Worm (Caenorhabditis elegans) whole organism, L4 larva: ENCODE results near the gene R10E4.11.

Experiments used
- ama-1 ChIP-seq: fragments of 150-350 bp; optimal IDR thresholded peaks from 2 replicates; lab custom pipeline; 2014; ENCODE audit warnings: inconsistent platforms, mixed read lengths
- daf-19 ChIP-seq: fragments of 200-800 bp; sonication (Bioruptor generic); conservative IDR thresholded peaks from 2 replicates; pipeline ENCODE4 v1.3.6; 2022; ENCODE audit warnings: missing genetic modification characterization, missing compliant biosample characterization
- fos-1 ChIP-seq: fragments of 150-350 bp; optimal IDR thresholded peaks from 2 replicates; lab custom pipeline; 2014; ENCODE audit warnings: missing biosample characterization, missing genetic modification characterization
- lin-13 ChIP-seq: fragments of 150-350 bp; optimal IDR thresholded peaks from 2 replicates; lab custom pipeline; 2014; ENCODE audit warnings: missing biosample characterization, missing genetic modification reagents, missing genetic modification characterization
- pha-4 ChIP-seq, 2 experiments: fragments of 150-350 bp in 1 of 2; fragments of 200-800 bp in 1 of 2; sonication (Bioruptor generic) in 1 of 2; IDR thresholded peaks in 1 of 2; optimal IDR thresholded peaks in 1 of 2; 2 replicates each; pipeline versions ENCODE4 v1.3.6 to Lab custom; 2014 to 2022; ENCODE audit warnings: missing genetic modification characterization in 2 of 2, missing genetic modification reagents in 2 of 2, missing biosample characterization in 1 of 2, missing compliant biosample characterization in 1 of 2
- spr-3 ChIP-seq: fragments of 200-800 bp; sonication (Bioruptor generic); optimal IDR thresholded peaks from 2 replicates; lab custom pipeline; 2018; ENCODE audit warnings: mild to moderate bottlenecking, missing genetic modification characterization, missing compliant biosample characterization
- ztf-11 ChIP-seq: fragments of 150-350 bp; optimal IDR thresholded peaks from 2 replicates; lab custom pipeline; 2014; ENCODE audit warnings: missing biosample characterization, missing genetic modification characterization
- ztf-7 ChIP-seq: fragments of 150-350 bp; optimal IDR thresholded peaks from 2 replicates; lab custom pipeline; 2014; ENCODE audit warnings: missing biosample characterization, missing genetic modification characterization

DNA sequence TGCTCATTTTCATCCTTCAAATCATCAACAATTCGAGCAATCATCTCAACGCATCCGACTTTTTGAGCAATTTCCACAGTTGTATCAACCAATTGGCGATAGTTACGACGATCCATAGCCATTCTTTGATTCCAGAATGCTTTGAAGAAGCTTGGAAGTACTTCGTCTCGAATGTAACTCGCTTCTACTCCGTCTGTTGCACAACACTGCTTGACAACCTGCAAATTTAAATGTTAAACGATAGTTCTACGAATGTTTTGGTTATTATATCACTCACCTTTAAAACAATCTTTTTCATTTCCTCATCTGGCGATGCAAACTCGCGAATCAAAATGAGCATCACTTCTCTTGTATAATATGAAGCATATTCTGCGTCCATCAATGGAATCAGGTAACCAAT, 34.9 kb downstream of the R10E4.11 start:
- TF ChIP-seq pha-4 (GFP tag; IDR thresholded peaks at IDR 0.05; lab: Robert Waterston, UW) (no peak), pha-4 (tag; optimal IDR thresholded peaks at IDR 0.05; lab: Kevin White, UChicago) (no peak), fos-1 (no peak), spr-3 (GFP tag; lab: Kevin White, UChicago) (no peak), daf-19 (GFP tag; lab: Robert Waterston, UW) (no peak), ztf-11 (tag; lab: Kevin White, UChicago) (no peak), lin-13 (GFP tag; lab: Kevin White, UChicago) (no peak), ztf-7 (no peak), ama-1 (no peak)
